Fruit fly (Drosophila melanogaster) whole organism, adult: Measurements from ENCODE around the gene CG46399.
A peak's percentile ranks its signal among the peaks of the same experiment; 100 is the strongest.

ENCODE experiments used
- CG11617 ChIP-seq: fragments of 200-800 bp; sonication (Bioruptor generic); optimal IDR thresholded peaks from 2 replicates; lab custom pipeline; 2017; ENCODE audit warnings: mild to moderate bottlenecking, missing biosample characterization, missing genetic modification reagents, missing genetic modification characterization
- CG12768 ChIP-seq: fragments of 200-800 bp; sonication (Bioruptor generic); optimal IDR thresholded peaks from 2 replicates; lab custom pipeline; 2017; ENCODE audit warnings: missing biosample characterization, missing genetic modification characterization, mild to moderate bottlenecking, moderate library complexity, missing genetic modification reagents
- CG14711 ChIP-seq: fragments of 200-800 bp; sonication (Bioruptor generic); optimal IDR thresholded peaks from 2 replicates; lab custom pipeline; 2018; ENCODE audit warnings: missing biosample characterization, mild to moderate bottlenecking, missing genetic modification characterization, moderate library complexity
- CG1620 ChIP-seq: fragments of 200-800 bp; sonication (Bioruptor generic); optimal IDR thresholded peaks from 2 replicates; lab custom pipeline; 2016; ENCODE audit warnings: missing biosample characterization, missing genetic modification characterization
- CG33017 ChIP-seq: fragments of 200-800 bp; sonication (Bioruptor generic); optimal IDR thresholded peaks from 2 replicates; lab custom pipeline; 2018; ENCODE audit warnings: missing biosample characterization, mild to moderate bottlenecking, missing genetic modification characterization, moderate library complexity
- CG5204 ChIP-seq: fragments of 200-800 bp; sonication (Bioruptor generic); optimal IDR thresholded peaks from 2 replicates; lab custom pipeline; 2016; ENCODE audit warnings: missing biosample characterization, missing genetic modification characterization
- CG7045 ChIP-seq: fragments of 200-800 bp; sonication (Bioruptor generic); optimal IDR thresholded peaks from 2 replicates; lab custom pipeline; 2017; ENCODE audit warnings: missing biosample characterization, mild to moderate bottlenecking, missing genetic modification characterization
- CG7101 ChIP-seq: fragments of 200-800 bp; sonication (Bioruptor generic); optimal IDR thresholded peaks from 2 replicates; lab custom pipeline; 2018; ENCODE audit warnings: missing biosample characterization, mild to moderate bottlenecking, missing genetic modification characterization, moderate library complexity
- Clk ChIP-seq: fragments of 200-800 bp; sonication (Bioruptor generic); optimal IDR thresholded peaks from 2 replicates; lab custom pipeline; 2017; ENCODE audit warnings: missing biosample characterization, missing genetic modification characterization
- Crg-1 ChIP-seq: fragments of 200-800 bp; sonication (Bioruptor generic); optimal IDR thresholded peaks from 2 replicates; lab custom pipeline; 2016; ENCODE audit warnings: missing biosample characterization, missing genetic modification characterization
- Hr96 ChIP-seq: fragments of 200-800 bp; sonication (Bioruptor generic); optimal IDR thresholded peaks from 2 replicates; lab custom pipeline; 2016; ENCODE audit warnings: missing biosample characterization, missing genetic modification characterization
- Mnt ChIP-seq: fragments of 200-800 bp; sonication (Bioruptor generic); optimal IDR thresholded peaks from 2 replicates; lab custom pipeline; 2016; ENCODE audit warnings: missing biosample characterization, mild to moderate bottlenecking, missing genetic modification characterization
- bab1 ChIP-seq: fragments of 200-800 bp; sonication (Bioruptor generic); optimal IDR thresholded peaks from 3 replicates; lab custom pipeline; 2019; ENCODE audit warnings: missing biosample characterization, mild to moderate bottlenecking, missing genetic modification characterization, moderate library complexity
- cic ChIP-seq: fragments of 200-800 bp; sonication (Bioruptor generic); optimal IDR thresholded peaks from 2 replicates; lab custom pipeline; 2017; ENCODE audit warnings: missing biosample characterization, mild to moderate bottlenecking, missing genetic modification characterization, moderate library complexity
- cnc ChIP-seq, 2 experiments: fragments of >200 bp; optimal IDR thresholded peaks; 2 replicates each; lab custom pipeline; 2017
- kay ChIP-seq: fragments of 200-800 bp; sonication (Bioruptor generic); peaks from one replicate; lab custom pipeline; 2016; ENCODE audit warnings: missing biosample characterization, missing genetic modification characterization, borderline replicate concordance
- ovo ChIP-seq: fragments of 200-800 bp; sonication (Bioruptor generic); optimal IDR thresholded peaks from 2 replicates; lab custom pipeline; 2016; ENCODE audit warnings: missing biosample characterization, missing genetic modification characterization
- pad ChIP-seq: fragments of 200-800 bp; sonication (Bioruptor generic); optimal IDR thresholded peaks from 3 replicates; lab custom pipeline; 2017; ENCODE audit warnings: missing biosample characterization, missing genetic modification characterization, mild to moderate bottlenecking, moderate library complexity, missing genetic modification reagents
- tj ChIP-seq: fragments of 200-800 bp; sonication (Bioruptor generic); optimal IDR thresholded peaks from 3 replicates; lab custom pipeline; 2017; ENCODE audit warnings: missing biosample characterization, mild to moderate bottlenecking, missing genetic modification characterization, moderate library complexity
- toe ChIP-seq: fragments of 200-800 bp; sonication (Bioruptor generic); optimal IDR thresholded peaks from 2 replicates; lab custom pipeline; 2016; ENCODE audit warnings: missing biosample characterization, missing genetic modification characterization

CG46399 gene

dm6 chrX:14896310-14896709, 37.3 kb downstream of the CG46399 start:
- TF ChIP-seq CG12768 (GFP tag; lab: Kevin White, UChicago) (no peak), cic (GFP tag; lab: Kevin White, UChicago) (no peak), kay (GFP tag; lab: Kevin White, UChicago) (no peak), CG7045 (GFP tag; lab: Kevin White, UChicago) (no peak), CG7101 (tag; lab: Kevin White, UChicago) (no peak), tj (no peak)

- TF ChIP-seq Mnt (GFP tag; lab: Kevin White, UChicago) (no peak), bab1 (GFP tag; lab: Kevin White, UChicago) (no peak), CG7101 (tag; lab: Kevin White, UChicago) (no peak), CG7045 (GFP tag; lab: Kevin White, UChicago) (no peak), CG11617 (GFP tag; lab: Kevin White, UChicago) (no peak), kay (GFP tag; lab: Kevin White, UChicago) (no peak), CG33017 (no peak), tj (no peak)
Measured at dm6 chrX:14896791-14897190, 37.7 kb downstream of the CG46399 start, which contains the start of gene CG9514. CG9514 (minus strand) TSS chrX:14896891.

- TF ChIP-seq Hr96 (GFP tag; lab: Kevin White, UChicago) (no peak), cic (GFP tag; lab: Kevin White, UChicago) (no peak), CG1620 (GFP tag; lab: Kevin White, UChicago) (no peak), bab1 (GFP tag; lab: Kevin White, UChicago) (no peak), CG14711 (no peak), CG5204 (GFP tag; lab: Kevin White, UChicago) (no peak), Clk (no peak)
Measured at dm6 chrX:14897592-14897991, 38.5 kb downstream of the CG46399 start.

- TF ChIP-seq cic (GFP tag; lab: Kevin White, UChicago) (no peak), cnc (optimal IDR thresholded peaks at IDR 0.05; lab: Kevin White, UChicago) (no peak), bab1 (GFP tag; lab: Kevin White, UChicago) (no peak), Crg-1 (GFP tag; lab: Kevin White, UChicago) (no peak), CG1620 (GFP tag; lab: Kevin White, UChicago) (no peak), CG7101 (tag; lab: Kevin White, UChicago) (no peak), Clk (no peak), CG33017 (no peak), kay (GFP tag; lab: Kevin White, UChicago) (peak; percentile 1), CG11617 (GFP tag; lab: Kevin White, UChicago) (no peak), ovo (GFP tag; lab: Kevin White, UChicago) (peak; percentile 11), CG5204 (GFP tag; lab: Kevin White, UChicago) (no peak), Hr96 (GFP tag; lab: Kevin White, UChicago) (peak; percentile 25), toe (GFP tag; lab: Kevin White, UChicago) (no peak), tj (no peak), CG7045 (GFP tag; lab: Kevin White, UChicago) (no peak), CG12768 (GFP tag; lab: Kevin White, UChicago) (no peak), CG14711 (no peak), Mnt (GFP tag; lab: Kevin White, UChicago) (peak; percentile 1), pad (GFP tag; lab: Kevin White, UChicago) (no peak)
Measured at dm6 chrX:14905499-14906044, 46.5 kb downstream of the CG46399 start, which contains the start of gene CG9512. CG9512 (minus strand) TSS chrX:14905549.

- TF ChIP-seq CG7101 (tag; lab: Kevin White, UChicago) = peak; percentile 56
- peak; percentile 1 for TF ChIP-seq Mnt (GFP tag; lab: Kevin White, UChicago)
- TF ChIP-seq CG33017 = peak; percentile 47
- TF ChIP-seq CG14711 = peak; percentile 15
- TF ChIP-seq CG5204 (GFP tag; lab: Kevin White, UChicago) = peak; percentile 21
- TF ChIP-seq tj = no peak
- TF ChIP-seq kay (GFP tag; lab: Kevin White, UChicago) = peak; percentile 5
- TF ChIP-seq Clk = no peak
Measured at dm6 chrX:14909051-14909450, 50.0 kb downstream of the CG46399 start.
